Worm (Caenorhabditis elegans) whole organism, L2 larva: ENCODE measurements around the gene F59E12.1.
A peak's percentile ranks its signal among the peaks of the same experiment; 100 is the strongest.

Experiments used
- C34F6.9 ChIP-seq: fragments of 150-350 bp; optimal IDR thresholded peaks from 2 replicates; lab custom pipeline; 2014; ENCODE audit warnings: missing biosample characterization, missing genetic modification characterization
- F13H6.1 ChIP-seq: sonication (generic microtip); optimal IDR thresholded peaks from 2 replicates; lab custom pipeline; 2016; ENCODE audit warnings: missing genetic modification characterization, missing compliant biosample characterization
- R02D3.7 ChIP-seq: fragments of 150-350 bp; optimal IDR thresholded peaks from 2 replicates; lab custom pipeline; 2014; ENCODE audit warnings: missing biosample characterization, missing genetic modification characterization
- Y55F3AM.14 ChIP-seq: fragments of 200-800 bp; sonication (Bioruptor generic); optimal IDR thresholded peaks from 2 replicates; lab custom pipeline; 2018; ENCODE audit warnings: mild to moderate bottlenecking, missing genetic modification characterization, missing compliant biosample characterization
- ZK546.5 ChIP-seq: sonication (generic microtip); optimal IDR thresholded peaks from 2 replicates; lab custom pipeline; 2017; ENCODE audit warnings: missing biosample characterization, missing genetic modification characterization
- alr-1 ChIP-seq: fragments of 150-350 bp; optimal IDR thresholded peaks from 2 replicates; lab custom pipeline; 2014; ENCODE audit warnings: missing biosample characterization, missing genetic modification characterization
- aly-2 ChIP-seq: fragments of 150-350 bp; optimal IDR thresholded peaks from 2 replicates; lab custom pipeline; 2014; ENCODE audit warnings: missing biosample characterization, missing genetic modification characterization
- ama-1 ChIP-seq: fragments of 150-350 bp; optimal IDR thresholded peaks from 2 replicates; lab custom pipeline; 2018; ENCODE audit warnings: inconsistent platforms
- blmp-1 ChIP-seq: sonication (generic microtip); optimal IDR thresholded peaks from 2 replicates; lab custom pipeline; 2017; ENCODE audit warnings: missing genetic modification characterization, mild to moderate bottlenecking, missing compliant biosample characterization, antibody characterized with exemption, moderate library complexity; ENCODE audit not compliant: insufficient read depth
- ceh-16 ChIP-seq: fragments of 150-350 bp; optimal IDR thresholded peaks from 2 replicates; lab custom pipeline; 2014; ENCODE audit warnings: missing biosample characterization, missing genetic modification characterization
- ceh-82 ChIP-seq: fragments of 150-350 bp; optimal IDR thresholded peaks from 2 replicates; lab custom pipeline; 2014; ENCODE audit warnings: missing biosample characterization, missing genetic modification characterization
- crh-2 ChIP-seq: sonication (generic microtip); optimal IDR thresholded peaks from 2 replicates; lab custom pipeline; 2017; ENCODE audit warnings: missing biosample characterization, missing genetic modification characterization
- dmd-4 ChIP-seq: sonication (generic microtip); optimal IDR thresholded peaks from 2 replicates; lab custom pipeline; 2017; ENCODE audit warnings: missing biosample characterization, missing genetic modification characterization
- egl-27 ChIP-seq: sonication (generic microtip); optimal IDR thresholded peaks from 3 replicates; lab custom pipeline; 2017; ENCODE audit warnings: missing biosample characterization, missing genetic modification reagents, missing genetic modification characterization
- elt-1 ChIP-seq: fragments of 150-350 bp; optimal IDR thresholded peaks from 2 replicates; lab custom pipeline; 2014; ENCODE audit warnings: missing biosample characterization, missing genetic modification characterization
- elt-3 ChIP-seq: sonication (generic microtip); optimal IDR thresholded peaks from 2 replicates; lab custom pipeline; 2017; ENCODE audit warnings: missing biosample characterization, missing genetic modification characterization
- fos-1 ChIP-seq: fragments of 150-350 bp; optimal IDR thresholded peaks from 2 replicates; lab custom pipeline; 2014; ENCODE audit warnings: missing biosample characterization, missing genetic modification characterization
- gmeb-1 ChIP-seq: fragments of 150-350 bp; optimal IDR thresholded peaks from 2 replicates; lab custom pipeline; 2014; ENCODE audit warnings: missing biosample characterization, missing genetic modification characterization
- lin-11 ChIP-seq: fragments of 150-350 bp; sonication (generic microtip); optimal IDR thresholded peaks from 2 replicates; lab custom pipeline; 2014; ENCODE audit warnings: missing biosample characterization, missing genetic modification characterization, inconsistent platforms, mixed read lengths
- lin-13 ChIP-seq: fragments of 150-350 bp; optimal IDR thresholded peaks from 2 replicates; lab custom pipeline; 2014; ENCODE audit warnings: missing biosample characterization, missing genetic modification reagents, missing genetic modification characterization
- lin-39 ChIP-seq: fragments of 150-350 bp; optimal IDR thresholded peaks from 2 replicates; lab custom pipeline; 2014; ENCODE audit warnings: missing biosample characterization, missing genetic modification reagents, missing genetic modification characterization
- lsy-2 ChIP-seq, 2 experiments: fragments of 150-350 bp in 1 of 2; sonication (generic microtip) in 1 of 2; optimal IDR thresholded peaks; 2 replicates each; lab custom pipeline; 2014 to 2017; ENCODE audit warnings: missing biosample characterization in 2 of 2, missing genetic modification characterization in 2 of 2
- mab-5 ChIP-seq: fragments of 150-350 bp; optimal IDR thresholded peaks from 2 replicates; lab custom pipeline; 2014; ENCODE audit warnings: missing biosample characterization, missing genetic modification characterization
- mbf-1 ChIP-seq: sonication (generic microtip); optimal IDR thresholded peaks from 2 replicates; lab custom pipeline; 2017; ENCODE audit warnings: missing biosample characterization, missing genetic modification characterization
- mdl-1 ChIP-seq, 2 experiments: fragments of 150-350 bp in 1 of 2; sonication (generic microtip) in 1 of 2; optimal IDR thresholded peaks; 2 replicates each; lab custom pipeline; 2017; ENCODE audit warnings: missing biosample characterization in 2 of 2, missing genetic modification characterization in 2 of 2
- nhr-10 ChIP-seq: sonication (generic microtip); optimal IDR thresholded peaks from 2 replicates; lab custom pipeline; 2017; ENCODE audit warnings: missing biosample characterization, missing genetic modification characterization
- nhr-11 ChIP-seq: fragments of 150-350 bp; optimal IDR thresholded peaks from 2 replicates; lab custom pipeline; 2014; ENCODE audit warnings: missing biosample characterization, missing genetic modification characterization
- nhr-12 ChIP-seq: fragments of 150-350 bp; optimal IDR thresholded peaks from 2 replicates; lab custom pipeline; 2014; ENCODE audit warnings: missing biosample characterization, missing genetic modification characterization
- nhr-129 ChIP-seq: fragments of 150-350 bp; optimal IDR thresholded peaks from 2 replicates; lab custom pipeline; 2014; ENCODE audit warnings: missing biosample characterization, missing genetic modification characterization
- nhr-21 ChIP-seq: fragments of 150-350 bp; optimal IDR thresholded peaks from 2 replicates; lab custom pipeline; 2014; ENCODE audit warnings: missing biosample characterization, missing genetic modification characterization
- nhr-23 ChIP-seq: fragments of 150-350 bp; optimal IDR thresholded peaks from 2 replicates; lab custom pipeline; 2014; ENCODE audit warnings: missing biosample characterization, missing genetic modification reagents, missing genetic modification characterization
- nhr-237 ChIP-seq: fragments of 150-350 bp; optimal IDR thresholded peaks from 2 replicates; lab custom pipeline; 2014; ENCODE audit warnings: missing biosample characterization, missing genetic modification characterization
- nhr-25 ChIP-seq: fragments of 150-350 bp; sonication (generic microtip); optimal IDR thresholded peaks from 3 replicates; lab custom pipeline; 2014; ENCODE audit warnings: missing biosample characterization, missing genetic modification characterization
- nhr-6 ChIP-seq: fragments of 150-350 bp; optimal IDR thresholded peaks from 2 replicates; lab custom pipeline; 2014; ENCODE audit warnings: missing biosample characterization, missing genetic modification characterization
- nhr-77 ChIP-seq: fragments of 150-350 bp; optimal IDR thresholded peaks from 2 replicates; lab custom pipeline; 2014; ENCODE audit warnings: missing biosample characterization, missing genetic modification characterization
- peb-1 ChIP-seq: fragments of 150-350 bp; optimal IDR thresholded peaks from 2 replicates; lab custom pipeline; 2014; ENCODE audit warnings: missing biosample characterization, missing genetic modification characterization
- sem-4 ChIP-seq: fragments of 150-350 bp; optimal IDR thresholded peaks from 2 replicates; lab custom pipeline; 2014; ENCODE audit warnings: missing biosample characterization, missing genetic modification reagents, missing genetic modification characterization
- skn-1 ChIP-seq: sonication (generic microtip); optimal IDR thresholded peaks from 2 replicates; lab custom pipeline; 2017; ENCODE audit warnings: missing biosample characterization, missing genetic modification characterization
- sma-3 ChIP-seq: sonication (generic microtip); optimal IDR thresholded peaks from 2 replicates; lab custom pipeline; 2016; ENCODE audit warnings: missing genetic modification reagents, missing genetic modification characterization, missing compliant biosample characterization
- sma-9 ChIP-seq, 2 experiments: fragments of 150-350 bp in 1 of 2; sonication (generic microtip) in 1 of 2; optimal IDR thresholded peaks; 2 replicates each; lab custom pipeline; 2014 to 2016; ENCODE audit warnings: missing genetic modification characterization in 2 of 2, mild to moderate bottlenecking in 1 of 2, missing biosample characterization in 1 of 2, missing compliant biosample characterization in 1 of 2, missing genetic modification reagents in 1 of 2, moderate library complexity in 1 of 2
- snpc-4 ChIP-seq: fragments of 150-350 bp; optimal IDR thresholded peaks from 2 replicates; lab custom pipeline; 2014; ENCODE audit warnings: missing biosample characterization, missing genetic modification characterization
- unc-39 ChIP-seq: fragments of 150-350 bp; optimal IDR thresholded peaks from 2 replicates; lab custom pipeline; 2014; ENCODE audit warnings: missing biosample characterization, missing genetic modification characterization
- unc-55 ChIP-seq: fragments of 150-350 bp; sonication (generic microtip); optimal IDR thresholded peaks from 3 replicates; lab custom pipeline; 2014; ENCODE audit warnings: missing biosample characterization, missing genetic modification reagents, missing genetic modification characterization
- unc-62 ChIP-seq: fragments of 150-350 bp; optimal IDR thresholded peaks from 2 replicates; lab custom pipeline; 2014; ENCODE audit warnings: missing biosample characterization, missing genetic modification reagents, missing genetic modification characterization
- zag-1 ChIP-seq: fragments of 150-350 bp; optimal IDR thresholded peaks from 2 replicates; lab custom pipeline; 2014; ENCODE audit warnings: missing biosample characterization, missing genetic modification characterization
- ztf-1 ChIP-seq: fragments of 200-800 bp; sonication (Bioruptor generic); conservative IDR thresholded peaks from 2 replicates; pipeline ENCODE4 v1.3.6; 2022; ENCODE audit warnings: missing genetic modification characterization, missing compliant biosample characterization
- ztf-11 ChIP-seq: sonication (generic microtip); optimal IDR thresholded peaks from 2 replicates; lab custom pipeline; 2017; ENCODE audit warnings: missing biosample characterization, missing genetic modification characterization
- ztf-4 ChIP-seq: fragments of 150-350 bp; optimal IDR thresholded peaks from 2 replicates; lab custom pipeline; 2014; ENCODE audit warnings: missing biosample characterization, missing genetic modification characterization

Gene F59E12.1

DNA sequence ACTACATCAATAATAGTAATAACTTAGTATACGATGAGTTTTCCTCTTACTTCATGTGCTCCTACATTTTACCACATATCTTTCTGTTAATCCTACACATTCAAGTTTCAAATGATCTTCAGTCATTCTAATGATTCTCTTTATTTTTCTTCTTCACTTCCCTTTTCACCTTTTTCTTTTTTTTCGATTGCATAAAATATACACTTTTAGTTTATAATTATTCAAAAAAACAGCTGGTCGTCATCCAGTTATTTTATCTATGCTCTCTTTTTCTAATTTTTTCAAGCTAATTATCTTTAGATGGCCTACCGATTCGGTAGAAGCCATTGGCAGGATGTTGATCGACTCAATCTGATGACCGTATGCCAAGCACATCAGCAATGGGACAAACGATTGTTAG lies at the start of gene F59E12.1:
Gene F59E12.1, plus strand, starts transcription at position 301 of the 400 bp plus-strand sequence.
- no peak for TF ChIP-seq nhr-11
- no peak for TF ChIP-seq mab-5 (tag; lab: Kevin White, UChicago)
- no peak for TF ChIP-seq peb-1 (tag; lab: Kevin White, UChicago)
- no peak for TF ChIP-seq gmeb-1 (tag; lab: Kevin White, UChicago)
- TF ChIP-seq sma-9 (GFP tag; optimal IDR thresholded peaks at IDR 0.05; lab: Kevin White, UChicago): no peak
- no peak for TF ChIP-seq sma-9 (tag; optimal IDR thresholded peaks at IDR 0.05; lab: Kevin White, UChicago)
- no peak for TF ChIP-seq unc-55 (GFP tag; lab: Kevin White, UChicago)
- TF ChIP-seq Y55F3AM.14 (GFP tag; lab: Kevin White, UChicago): no peak
- no peak for TF ChIP-seq R02D3.7
- TF ChIP-seq ztf-11 (tag; lab: Kevin White, UChicago): no peak
- TF ChIP-seq nhr-23 (tag; lab: Kevin White, UChicago): no peak
- TF ChIP-seq lsy-2 (tag; optimal IDR thresholded peaks at IDR 0.05; lab: Kevin White, UChicago): no peak
- no peak for TF ChIP-seq lin-39
- no peak for TF ChIP-seq mdl-1 (tag; optimal IDR thresholded peaks at IDR 0.05; lab: Kevin White, UChicago)
- no peak for TF ChIP-seq alr-1 (tag; lab: Kevin White, UChicago)
- no peak for TF ChIP-seq ceh-16 (tag; lab: Kevin White, UChicago)
- TF ChIP-seq nhr-25 (tag; lab: Kevin White, UChicago): no peak
- TF ChIP-seq nhr-12 (tag; lab: Kevin White, UChicago): no peak
- TF ChIP-seq fos-1 (tag; lab: Kevin White, UChicago): no peak
- TF ChIP-seq dmd-4 (tag; lab: Kevin White, UChicago): no peak

DNA sequence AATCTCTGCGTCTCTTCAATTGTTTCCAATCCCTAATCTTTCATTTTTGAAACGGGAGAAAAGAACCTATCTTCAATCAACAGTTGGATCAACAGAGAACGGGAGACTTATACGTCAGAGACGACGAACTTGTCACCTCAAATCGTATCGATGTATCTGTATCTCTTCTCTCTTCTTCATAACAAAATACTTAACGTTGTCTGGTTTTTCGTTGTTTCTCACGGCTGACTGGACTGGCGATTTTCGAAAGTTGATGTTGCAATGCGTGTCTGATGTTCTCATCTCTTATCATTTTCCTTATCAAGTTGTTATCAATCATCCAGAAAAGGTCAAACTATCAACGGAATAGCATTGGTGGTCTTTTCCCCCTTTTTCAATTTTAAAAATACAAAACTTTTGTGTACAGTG lies 48.8 kb upstream of the F59E12.1 start:
- TF ChIP-seq nhr-129 (tag; lab: Kevin White, UChicago) (peak; percentile 79), unc-55 (GFP tag; lab: Kevin White, UChicago) (no peak), ceh-82 (no peak), blmp-1 (peak; percentile 72), peb-1 (tag; lab: Kevin White, UChicago) (no peak), nhr-21 (peak; percentile 92), egl-27 (tag; lab: Kevin White, UChicago) (peak; percentile 82), ZK546.5 (tag; lab: Kevin White, UChicago) (no peak), nhr-23 (tag; lab: Kevin White, UChicago) (no peak), nhr-10 (tag; lab: Kevin White, UChicago) (no peak), lsy-2 (tag; optimal IDR thresholded peaks at IDR 0.05; lab: Kevin White, UChicago) (peak in 1 of 2 experiments; percentile 51), sma-9 (GFP tag; optimal IDR thresholded peaks at IDR 0.05; lab: Kevin White, UChicago) (peak; percentile 97), sma-9 (tag; optimal IDR thresholded peaks at IDR 0.05; lab: Kevin White, UChicago) (peak; percentile 63), Y55F3AM.14 (GFP tag; lab: Kevin White, UChicago) (peak; percentile 6), gmeb-1 (tag; lab: Kevin White, UChicago) (peak; percentile 61), ama-1 (lab: Kevin White, UChicago) (no peak), alr-1 (tag; lab: Kevin White, UChicago) (no peak), crh-2 (peak; percentile 67), nhr-6 (tag; lab: Kevin White, UChicago) (peak; percentile 37), fos-1 (tag; lab: Kevin White, UChicago) (peak; percentile 86), aly-2 (tag; lab: Kevin White, UChicago) (no peak), unc-39 (no peak), unc-62 (no peak), mab-5 (tag; lab: Kevin White, UChicago) (no peak), sem-4 (tag; lab: Kevin White, UChicago) (peak; percentile 64), dmd-4 (tag; lab: Kevin White, UChicago) (no peak), ztf-11 (tag; lab: Kevin White, UChicago) (no peak), F13H6.1 (peak; percentile 10), mdl-1 (tag; optimal IDR thresholded peaks at IDR 0.05; lab: Kevin White, UChicago) (peak; percentile 39 to 59), lin-13 (GFP tag; lab: Kevin White, UChicago) (no peak), lin-39 (no peak), nhr-25 (tag; lab: Kevin White, UChicago) (peak; percentile 92), C34F6.9 (tag; lab: Kevin White, UChicago) (peak; percentile 56), sma-3 (peak; percentile 92), R02D3.7 (no peak), nhr-237 (no peak), nhr-12 (tag; lab: Kevin White, UChicago) (no peak), ceh-16 (tag; lab: Kevin White, UChicago) (peak; percentile 20), elt-3 (tag; lab: Kevin White, UChicago) (no peak), snpc-4 (tag; lab: Kevin White, UChicago) (no peak), ztf-1 (GFP tag; lab: Robert Waterston, UW) (no peak), nhr-77 (tag; lab: Kevin White, UChicago) (no peak), ztf-4 (tag; lab: Kevin White, UChicago) (no peak), skn-1 (tag; lab: Kevin White, UChicago) (no peak), elt-1 (tag; lab: Kevin White, UChicago) (no peak), nhr-11 (no peak), mbf-1 (tag; lab: Kevin White, UChicago) (no peak), lin-11 (tag; lab: Kevin White, UChicago) (no peak), zag-1 (tag; lab: Kevin White, UChicago) (no peak)
